Fruit fly (Drosophila melanogaster) S2 (cell line): ENCODE data around the gene FucT6.

Experiments used
- CG8478 ChIP-seq: fragments of >200 bp; optimal IDR thresholded peaks from 2 replicates; lab custom pipeline; 2018
- CTCF ChIP-seq, 2 experiments: fragments of >200 bp; optimal IDR thresholded peaks; 2 replicates each; lab custom pipeline; 2018

DNA sequence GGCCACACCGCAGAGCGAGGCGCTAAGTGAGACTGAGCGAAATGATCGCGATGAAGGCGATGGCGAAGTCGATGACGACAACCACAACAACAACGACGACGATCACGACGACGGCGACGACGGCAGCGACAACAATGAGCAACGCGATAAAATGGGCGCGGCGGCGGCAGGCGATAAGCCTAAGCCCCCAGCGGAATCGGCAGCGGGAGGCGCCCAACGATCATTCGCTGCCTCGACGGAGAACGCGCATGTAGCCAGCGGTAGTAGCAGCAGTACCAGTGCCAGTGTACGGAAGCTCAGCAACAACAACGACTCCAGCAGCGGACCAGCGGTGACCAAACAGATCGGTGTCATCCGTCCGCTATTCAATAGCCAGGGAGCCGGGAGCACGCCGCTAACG lies 26.3 kb downstream of the FucT6 start:
- no peak for TF ChIP-seq CTCF (optimal IDR thresholded peaks at IDR 0.05; lab: Kevin White, UChicago)
- no peak for TF ChIP-seq CG8478 (lab: Kevin White, UChicago)
